Fruit fly (Drosophila melanogaster) whole organism, embryonic: Measurements from ENCODE around the gene zfh2.

Source experiments
- Atf-2 ChIP-seq: fragments of 200-800 bp; sonication (Bioruptor generic); optimal IDR thresholded peaks from 2 replicates; lab custom pipeline; 2016; ENCODE audit warnings: missing biosample characterization, missing genetic modification characterization
- Bteb2 ChIP-seq: fragments of 200-800 bp; sonication (Bioruptor generic); optimal IDR thresholded peaks from 2 replicates; lab custom pipeline; 2016; ENCODE audit warnings: missing biosample characterization, missing genetic modification characterization
- CG10565 ChIP-seq: fragments of 200-800 bp; sonication (Bioruptor generic); optimal IDR thresholded peaks from 3 replicates; lab custom pipeline; 2016; ENCODE audit warnings: missing biosample characterization, mild to moderate bottlenecking, missing genetic modification characterization
- CG11093 ChIP-seq: fragments of 200-800 bp; sonication (Bioruptor generic); IDR thresholded peaks from 3 replicates; pipeline ENCODE4 v1.3.6; 2022; ENCODE audit warnings: missing biosample characterization, missing genetic modification characterization
- CG12219 ChIP-seq: fragments of 200-800 bp; sonication (Bioruptor generic); optimal IDR thresholded peaks from 3 replicates; lab custom pipeline; 2018; ENCODE audit warnings: missing biosample characterization, mild to moderate bottlenecking, missing genetic modification characterization
- CG12299 ChIP-seq: fragments of 200-800 bp; sonication (Bioruptor generic); optimal IDR thresholded peaks from 2 replicates; lab custom pipeline; 2018; ENCODE audit warnings: missing biosample characterization, mild to moderate bottlenecking, missing genetic modification characterization
- CG15073 ChIP-seq: fragments of 200-800 bp; sonication (Bioruptor generic); optimal IDR thresholded peaks from 2 replicates; lab custom pipeline; 2016; ENCODE audit warnings: missing biosample characterization, missing genetic modification characterization
- CG15479 ChIP-seq: fragments of 200-800 bp; sonication (Bioruptor generic); optimal IDR thresholded peaks from 3 replicates; lab custom pipeline; 2019; ENCODE audit warnings: missing biosample characterization, mild to moderate bottlenecking, missing genetic modification characterization, moderate library complexity
- CG15601 ChIP-seq: fragments of 200-800 bp; sonication (Bioruptor generic); optimal IDR thresholded peaks from 3 replicates; lab custom pipeline; 2019; ENCODE audit warnings: missing biosample characterization, mild to moderate bottlenecking, missing genetic modification characterization, moderate library complexity
- CG16779 ChIP-seq: fragments of 200-800 bp; sonication (Bioruptor generic); IDR thresholded peaks from 2 replicates; pipeline ENCODE4 v1.3.6; 2022; ENCODE audit warnings: missing biosample characterization, missing genetic modification characterization
- CG16863 ChIP-seq: fragments of 200-800 bp; sonication (Bioruptor generic); optimal IDR thresholded peaks from 3 replicates; lab custom pipeline; 2016; ENCODE audit warnings: missing biosample characterization, missing genetic modification characterization
- CG18764 ChIP-seq: fragments of 200-800 bp; sonication (Bioruptor generic); optimal IDR thresholded peaks from 3 replicates; lab custom pipeline; 2016; ENCODE audit warnings: missing biosample characterization, missing genetic modification characterization
- CG30020 ChIP-seq: fragments of 200-800 bp; optimal IDR thresholded peaks from 2 replicates; lab custom pipeline; 2019; ENCODE audit warnings: missing biosample characterization, mild to moderate bottlenecking, missing genetic modification characterization, moderate library complexity
- CG3281 ChIP-seq: fragments of 200-800 bp; sonication (Bioruptor generic); optimal IDR thresholded peaks from 3 replicates; lab custom pipeline; 2017; ENCODE audit warnings: missing biosample characterization, mild to moderate bottlenecking, missing genetic modification characterization
- CG43689 ChIP-seq: fragments of 200-800 bp; sonication (Bioruptor generic); IDR thresholded peaks from 2 replicates; pipeline ENCODE4 v1.3.6; 2022; ENCODE audit warnings: missing biosample characterization, missing genetic modification characterization
- CG5180 ChIP-seq: fragments of 200-800 bp; sonication (Bioruptor generic); optimal IDR thresholded peaks from 3 replicates; lab custom pipeline; 2017; ENCODE audit warnings: missing biosample characterization, missing genetic modification characterization, mild to moderate bottlenecking, moderate library complexity, missing genetic modification reagents
- CG6272 ChIP-seq: fragments of 200-800 bp; sonication (Bioruptor generic); IDR thresholded peaks from 2 replicates; pipeline ENCODE4 v1.3.6; 2022; ENCODE audit warnings: missing biosample characterization, missing genetic modification characterization
- CG7271 ChIP-seq: fragments of 200-800 bp; sonication (Bioruptor generic); optimal IDR thresholded peaks from 2 replicates; lab custom pipeline; 2018; ENCODE audit warnings: missing biosample characterization, mild to moderate bottlenecking, missing genetic modification characterization, moderate library complexity
- CTCF ChIP-seq: fragments of 200-800 bp; sonication (Bioruptor generic); optimal IDR thresholded peaks from 2 replicates; lab custom pipeline; 2017; ENCODE audit warnings: missing biosample characterization, mild to moderate bottlenecking, missing genetic modification characterization, moderate library complexity
- CoRest ChIP-seq: fragments of 200-800 bp; sonication (Bioruptor generic); optimal IDR thresholded peaks from 3 replicates; lab custom pipeline; 2018; ENCODE audit warnings: missing biosample characterization, mild to moderate bottlenecking, missing genetic modification characterization, moderate library complexity
- D19B ChIP-seq: fragments of 200-800 bp; sonication (Bioruptor generic); optimal IDR thresholded peaks from 2 replicates; lab custom pipeline; 2017; ENCODE audit warnings: missing biosample characterization, mild to moderate bottlenecking, missing genetic modification characterization
- Dip3 ChIP-seq: fragments of 200-800 bp; sonication (Bioruptor generic); optimal IDR thresholded peaks from 3 replicates; lab custom pipeline; 2016; ENCODE audit warnings: missing biosample characterization, missing genetic modification characterization
- Doc2 ChIP-seq: fragments of 200-800 bp; sonication (Bioruptor generic); IDR thresholded peaks from 2 replicates; pipeline ENCODE4 v1.3.6; 2022; ENCODE audit warnings: missing biosample characterization, missing genetic modification characterization
- Eip74EF ChIP-seq, 2 experiments: fragments of 200-800 bp in 1 of 2; fragments of >200 bp in 1 of 2; sonication (Bioruptor generic) in 1 of 2; optimal IDR thresholded peaks; 2 replicates each; lab custom pipeline; 2017 to 2019; ENCODE audit warnings: missing biosample characterization in 2 of 2, missing genetic modification characterization in 2 of 2, mild to moderate bottlenecking in 1 of 2, moderate library complexity in 1 of 2
- HLHmδ ChIP-seq: fragments of 200-800 bp; sonication (Bioruptor generic); optimal IDR thresholded peaks from 2 replicates; lab custom pipeline; 2018; ENCODE audit warnings: missing biosample characterization, mild to moderate bottlenecking, missing genetic modification characterization, moderate library complexity
- Hr3 ChIP-seq: fragments of 200-800 bp; sonication (Bioruptor generic); optimal IDR thresholded peaks from 3 replicates; lab custom pipeline; 2016; ENCODE audit warnings: missing biosample characterization, missing genetic modification characterization
- Med ChIP-seq: fragments of 200-800 bp; sonication (Bioruptor generic); peaks from one replicate; lab custom pipeline; 2016; ENCODE audit warnings: missing biosample characterization, missing genetic modification characterization, mild to moderate bottlenecking, inconsistent platforms, moderate library complexity
- Nf-YB ChIP-seq: fragments of 200-800 bp; sonication (Bioruptor generic); optimal IDR thresholded peaks from 3 replicates; lab custom pipeline; 2019; ENCODE audit warnings: missing biosample characterization, mild to moderate bottlenecking, missing genetic modification characterization, moderate library complexity
- Optix ChIP-seq: fragments of 200-800 bp; sonication (Bioruptor generic); IDR thresholded peaks from 3 replicates; pipeline ENCODE4 v1.3.6; 2022; ENCODE audit warnings: missing biosample characterization, missing genetic modification characterization
- Taf1 ChIP-seq: fragments of 200-800 bp; sonication (Bioruptor generic); IDR thresholded peaks from 2 replicates; pipeline ENCODE4 v1.3.6; 2022; ENCODE audit warnings: missing biosample characterization, missing genetic modification characterization
- abd-A ChIP-seq: fragments of 200-800 bp; sonication (Bioruptor generic); optimal IDR thresholded peaks from 3 replicates; lab custom pipeline; 2019; ENCODE audit warnings: missing biosample characterization, mild to moderate bottlenecking, missing genetic modification characterization, moderate library complexity
- ac ChIP-seq: fragments of 200-800 bp; sonication (Bioruptor generic); optimal IDR thresholded peaks from 3 replicates; lab custom pipeline; 2017; ENCODE audit warnings: missing biosample characterization, mild to moderate bottlenecking, missing genetic modification characterization
- aop ChIP-seq: fragments of 200-800 bp; sonication (Bioruptor generic); IDR thresholded peaks from 2 replicates; pipeline ENCODE4 v1.3.6; 2022; ENCODE audit warnings: missing biosample characterization, missing genetic modification characterization
- bbx ChIP-seq: fragments of 200-800 bp; sonication (Bioruptor generic); IDR thresholded peaks from 2 replicates; pipeline ENCODE4 v1.3.6; 2022; ENCODE audit warnings: missing biosample characterization, missing genetic modification characterization; ENCODE audit not compliant: partially characterized antibody
- btn ChIP-seq: fragments of 200-800 bp; sonication (Bioruptor generic); optimal IDR thresholded peaks from 2 replicates; lab custom pipeline; 2016; ENCODE audit warnings: missing biosample characterization, missing genetic modification characterization
- cato ChIP-seq: fragments of 200-800 bp; sonication (Bioruptor generic); optimal IDR thresholded peaks from 2 replicates; lab custom pipeline; 2016; ENCODE audit warnings: missing biosample characterization, missing genetic modification characterization, borderline replicate concordance
- croc ChIP-seq: fragments of 200-800 bp; sonication (Bioruptor generic); conservative IDR thresholded peaks from 3 replicates; pipeline ENCODE4 v1.3.6; 2022; ENCODE audit warnings: missing biosample characterization, missing genetic modification characterization
- dmrt99B ChIP-seq: fragments of 200-800 bp; sonication (Bioruptor generic); optimal IDR thresholded peaks from 2 replicates; lab custom pipeline; 2018; ENCODE audit warnings: missing biosample characterization, mild to moderate bottlenecking, missing genetic modification characterization, moderate library complexity
- dpn ChIP-seq, 2 experiments: fragments of 200-800 bp; sonication (Bioruptor generic); optimal IDR thresholded peaks; 3 replicates each; lab custom pipeline; 2016; ENCODE audit warnings: missing biosample characterization in 2 of 2, missing genetic modification characterization in 2 of 2
- ind ChIP-seq: fragments of 200-800 bp; sonication (Bioruptor generic); optimal IDR thresholded peaks from 3 replicates; lab custom pipeline; 2016; ENCODE audit warnings: missing biosample characterization, missing genetic modification characterization
- knrl ChIP-seq: fragments of 200-800 bp; sonication (Bioruptor generic); IDR thresholded peaks from 3 replicates; pipeline ENCODE4 v1.3.6; 2022; ENCODE audit warnings: missing biosample characterization, missing genetic modification characterization; ENCODE audit not compliant: partially characterized antibody
- lola ChIP-seq, 3 experiments: fragments of >200 bp in 2 of 3; fragments of 200-800 bp in 1 of 3; sonication (Bioruptor generic) in 1 of 3; optimal IDR thresholded peaks; 2 replicates each; lab custom pipeline; 2017 to 2019; ENCODE audit warnings: missing biosample characterization in 3 of 3, missing genetic modification characterization in 3 of 3, mild to moderate bottlenecking in 1 of 3, moderate library complexity in 1 of 3
- nau ChIP-seq: fragments of 200-800 bp; sonication (Bioruptor generic); optimal IDR thresholded peaks from 3 replicates; lab custom pipeline; 2017; ENCODE audit warnings: missing biosample characterization, mild to moderate bottlenecking, missing genetic modification characterization, missing genetic modification reagents
- onecut ChIP-seq: fragments of 200-800 bp; sonication (Bioruptor generic); IDR thresholded peaks from 2 replicates; pipeline ENCODE4 v1.3.6; 2022; ENCODE audit warnings: missing biosample characterization, missing genetic modification characterization
- pfk ChIP-seq: fragments of 200-800 bp; sonication (Bioruptor generic); optimal IDR thresholded peaks from 2 replicates; lab custom pipeline; 2018; ENCODE audit warnings: missing biosample characterization, mild to moderate bottlenecking, missing genetic modification characterization, moderate library complexity
- pita ChIP-seq: fragments of 200-800 bp; sonication (Bioruptor generic); optimal IDR thresholded peaks from 2 replicates; lab custom pipeline; 2017; ENCODE audit warnings: missing biosample characterization, mild to moderate bottlenecking, missing genetic modification characterization
- sima ChIP-seq: fragments of 200-800 bp; sonication (Bioruptor generic); optimal IDR thresholded peaks from 2 replicates; lab custom pipeline; 2016; ENCODE audit warnings: missing biosample characterization, missing genetic modification characterization
- slou ChIP-seq: fragments of 200-800 bp; sonication (Bioruptor generic); optimal IDR thresholded peaks from 3 replicates; lab custom pipeline; 2016; ENCODE audit warnings: missing biosample characterization, missing genetic modification characterization
- sob ChIP-seq: fragments of 200-800 bp; sonication (Bioruptor generic); IDR thresholded peaks from 2 replicates; pipeline ENCODE4 v1.3.6; 2022; ENCODE audit warnings: missing biosample characterization, missing genetic modification characterization
- ssp ChIP-seq: fragments of 200-800 bp; sonication (Bioruptor generic); IDR thresholded peaks from 2 replicates; pipeline ENCODE4 v1.3.6; 2022; ENCODE audit warnings: missing biosample characterization, missing genetic modification characterization
- ttk ChIP-seq: fragments of 200-800 bp; sonication (Bioruptor generic); IDR thresholded peaks from 2 replicates; pipeline ENCODE4 v2.1.2; 2022; ENCODE audit warnings: missing biosample characterization, missing genetic modification characterization

Gene zfh2

dm6 chr4:488828-489560, 12.6 kb upstream of the zfh2 start, which contains the start of gene Asator (continued):
- TF ChIP-seq CG15479 (GFP tag; lab: Kevin White, UChicago) (peak; percentile 43), HLHmδ (GFP tag; lab: Kevin White, UChicago) (no peak), CG15601 (tag; lab: Kevin White, UChicago) (no peak), Taf1 (no peak), CTCF (no peak), knrl (GFP tag; lab: Robert Waterston, UW) (no peak), Dip3 (GFP tag; lab: Kevin White, UChicago) (peak; percentile 41), D19B (GFP tag; lab: Kevin White, UChicago) (peak; percentile 9), nau (peak; percentile 21), sob (GFP tag; lab: Robert Waterston, UW) (no peak; the same call in 1 of the 2 replicates), CG3281 (GFP tag; lab: Kevin White, UChicago) (peak; percentile 46), pfk (GFP tag; lab: Kevin White, UChicago) (no peak), lola (GFP tag; optimal IDR thresholded peaks at IDR 0.05; lab: Kevin White, UChicago) (peak in 1 of 3 experiments; percentile 14), CG7271 (tag; lab: Kevin White, UChicago) (no peak), slou (no peak), Optix (GFP tag; lab: Robert Waterston, UW) (no peak), CG16779 (GFP tag; lab: Robert Waterston, UW) (peak; percentile 61; the same call in 1 of the 2 replicates), dmrt99B (peak; percentile 70), aop (GFP tag; lab: Robert Waterston, UW) (no peak), Atf-2 (GFP tag; lab: Kevin White, UChicago) (peak; percentile 15), CG12219 (GFP tag; lab: Kevin White, UChicago) (peak; percentile 59), ssp (GFP tag; lab: Robert Waterston, UW) (no peak), Doc2 (GFP tag; lab: Robert Waterston, UW) (no peak), CG18764 (peak; percentile 44), ac (GFP tag; lab: Kevin White, UChicago) (no peak), Hr3 (GFP tag; lab: Kevin White, UChicago) (peak; percentile 58), ttk (no peak; the same call in 1 of the 2 replicates), dpn (GFP tag; optimal IDR thresholded peaks at IDR 0.05; lab: Kevin White, UChicago) (peak; percentile 64 to 80), btn (no peak), pita (GFP tag; lab: Kevin White, UChicago) (no peak), CoRest (no peak), CG6272 (no peak), CG10565 (GFP tag; lab: Kevin White, UChicago) (no peak), CG30020 (tag; lab: Kevin White, UChicago) (peak; percentile 12), CG5180 (GFP tag; lab: Kevin White, UChicago) (no peak)
- TF ChIP-seq, all 482 proteins: peak for 237

dm6 chr4:489561-489881, 12.1 kb upstream of the zfh2 start:
- peak in 1 of 2 experiments; percentile 13 for TF ChIP-seq Eip74EF (GFP tag; optimal IDR thresholded peaks at IDR 0.05; lab: Kevin White, UChicago)
- peak; percentile 43 for TF ChIP-seq Bteb2 (GFP tag; lab: Kevin White, UChicago)
- TF ChIP-seq cato (GFP tag; lab: Kevin White, UChicago), result no peak
- TF ChIP-seq croc (GFP tag; lab: Robert Waterston, UW), result 0 out of 3 replicates have a peak, but pooled peaks have one; percentile 26
- TF ChIP-seq CG43689 (GFP tag; lab: Robert Waterston, UW), result no peak
- TF ChIP-seq btn, result peak; percentile 37
- TF ChIP-seq ind (GFP tag; lab: Kevin White, UChicago), result no peak
- peak; percentile 53 for TF ChIP-seq abd-A (tag; lab: Kevin White, UChicago)
- TF ChIP-seq CG11093, result no peak
- TF ChIP-seq CG15073, result peak; percentile 27
- TF ChIP-seq bbx (GFP tag; lab: Robert Waterston, UW), result 0 out of 2 replicates have a peak, but pooled peaks have one; percentile 27
- no peak for TF ChIP-seq sima (GFP tag; lab: Kevin White, UChicago)
- TF ChIP-seq Nf-YB (GFP tag; lab: Kevin White, UChicago), result no peak
- TF ChIP-seq CG12299 (tag; lab: Kevin White, UChicago), result no peak
- peak; percentile 9 for TF ChIP-seq Med (GFP tag; lab: Kevin White, UChicago)
- peak; percentile 96 for TF ChIP-seq onecut
- TF ChIP-seq CG16863 (GFP tag; lab: Kevin White, UChicago), result peak; percentile 72
